Worm (Caenorhabditis elegans): ENCODE data around the gene srg-9.

Gene srg-9

DNA sequence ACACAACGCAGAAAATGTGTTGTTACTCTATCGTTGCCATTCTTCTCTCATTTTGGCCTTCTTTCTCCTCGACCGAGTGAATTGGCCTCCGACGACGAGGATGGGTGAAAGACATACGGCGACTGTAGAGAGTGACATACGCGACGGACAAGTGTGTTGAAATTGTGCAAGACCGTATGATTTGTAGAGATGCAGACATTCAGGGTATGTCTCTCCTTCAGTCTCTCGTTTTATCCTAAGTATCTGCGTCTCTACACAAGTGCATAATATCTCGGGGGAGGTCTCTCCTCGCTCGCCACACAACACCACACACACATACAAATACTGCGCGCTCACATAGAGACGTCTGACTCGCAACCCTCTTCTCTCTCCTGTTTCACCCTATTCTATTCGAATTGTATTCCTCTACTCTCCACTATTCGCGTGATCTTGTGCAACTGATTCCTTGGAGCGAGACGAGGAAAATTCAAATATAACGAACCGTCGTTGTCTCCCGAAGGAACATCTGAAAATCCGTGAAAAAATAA is 23.6 kb upstream of the srg-9 start, which contains the start of gene hmg-1.2 (continued):
- TF ChIP-seq ceh-44 (GFP tag; IDR thresholded peaks at IDR 0.05), result no peak
- no peak for TF ChIP-seq cey-2 (tag; optimal IDR thresholded peaks at IDR 0.05; ENCODE audit: borderline replicate concordance, insufficient read depth)
- no peak for TF ChIP-seq lin-39 (tag; optimal IDR thresholded peaks at IDR 0.05)
- peak; percentile 88 for TF ChIP-seq nhr-28 (tag; optimal IDR thresholded peaks at IDR 0.05)
- TF ChIP-seq dmd-6 (GFP tag; IDR thresholded peaks at IDR 0.05), result peak; percentile 66
- peak; percentile 93 for TF ChIP-seq hlh-30 (tag; optimal IDR thresholded peaks at IDR 0.05; ENCODE audit: insufficient read depth)
- TF ChIP-seq spr-3 (GFP tag; optimal IDR thresholded peaks at IDR 0.05), result peak; percentile 57
- no peak for TF ChIP-seq snpc-1.2 (GFP tag; IDR thresholded peaks at IDR 0.05)
- peak; percentile 60 for TF ChIP-seq jun-1 (tag; optimal IDR thresholded peaks at IDR 0.05)
- TF ChIP-seq lin-38 (GFP tag; IDR thresholded peaks at IDR 0.05), result peak; percentile 52
- TF ChIP-seq aha-1 (tag), result peak; percentile 91
- TF ChIP-seq egl-27 (tag; optimal IDR thresholded peaks at IDR 0.05), result no peak
- TF ChIP-seq unc-39 (tag; optimal IDR thresholded peaks at IDR 0.05), result no peak
- TF ChIP-seq zip-11 (GFP tag; IDR thresholded peaks at IDR 0.05), result no peak
- TF ChIP-seq nhr-10 (tag; optimal IDR thresholded peaks at IDR 0.05), result peak; percentile 75
- TF ChIP-seq lin-13 (GFP tag; optimal IDR thresholded peaks at IDR 0.05), result peak; percentile 56
- peak; percentile 61 for TF ChIP-seq F37D6.2 (tag; optimal IDR thresholded peaks at IDR 0.05)
- TF ChIP-seq madf-9 (GFP tag; conservative IDR thresholded peaks at IDR 0.05), result 0 out of 2 replicates have a peak, but pooled peaks have one; percentile 40
- no peak for TF ChIP-seq lin-15B (tag; optimal IDR thresholded peaks at IDR 0.05)
- TF ChIP-seq mdl-1 (tag; optimal IDR thresholded peaks at IDR 0.05), result peak; percentile 83 to 87
- no peak for TF ChIP-seq zip-2 (tag; optimal IDR thresholded peaks at IDR 0.05)
- TF ChIP-seq zfp-2 (tag; optimal IDR thresholded peaks at IDR 0.05), result no peak
- 0 out of 2 replicates have a peak, but pooled peaks have one; percentile 66 for TF ChIP-seq daf-19 (GFP tag; conservative IDR thresholded peaks at IDR 0.05)
- no peak for TF ChIP-seq R02D3.7 (tag; optimal IDR thresholded peaks at IDR 0.05)
- TF ChIP-seq vab-7 (GFP tag; IDR thresholded peaks at IDR 0.05), result no peak
- peak; percentile 66 for TF ChIP-seq mes-2 (tag; optimal IDR thresholded peaks at IDR 0.05; ENCODE audit: poor library complexity, severe bottlenecking)
- TF ChIP-seq attf-4 (tag; optimal IDR thresholded peaks at IDR 0.05), result no peak
- no peak for TF ChIP-seq ZK546.5 (tag; optimal IDR thresholded peaks at IDR 0.05)
- TF ChIP-seq ctbp-1 (GFP tag; IDR thresholded peaks at IDR 0.05), result peak; percentile 63; the same call in 1 of the 2 replicates
- peak; percentile 92 for TF ChIP-seq rbr-2 (tag; optimal IDR thresholded peaks at IDR 0.05)
- no peak for TF ChIP-seq ztf-11 (tag; optimal IDR thresholded peaks at IDR 0.05)
- TF ChIP-seq madf-5 (GFP tag; IDR thresholded peaks at IDR 0.05), result no peak
- TF ChIP-seq Y48G9A.11 (GFP tag; IDR thresholded peaks at IDR 0.05), result no peak
- no peak for TF ChIP-seq sdz-12 (GFP tag; optimal IDR thresholded peaks at IDR 0.05)
- peak; percentile 33; the same call in 1 of the 2 replicates for TF ChIP-seq lin-1 (GFP tag; IDR thresholded peaks at IDR 0.05)
- peak; percentile 58 for TF ChIP-seq F10B5.3 (tag; optimal IDR thresholded peaks at IDR 0.05)
- TF ChIP-seq ceh-28 (tag; optimal IDR thresholded peaks at IDR 0.05), result no peak
- TF ChIP-seq dpl-1 (GFP tag; optimal IDR thresholded peaks at IDR 0.05), result peak; percentile 62
- TF ChIP-seq gei-8 (GFP tag; optimal IDR thresholded peaks at IDR 0.05), result peak; percentile 30
- peak; percentile 74 for TF ChIP-seq mxl-3 (GFP tag; optimal IDR thresholded peaks at IDR 0.05)
- no peak; the same call in 1 of the 2 replicates for TF ChIP-seq egl-43 (GFP tag; IDR thresholded peaks at IDR 0.05)
- no peak for TF ChIP-seq lin-29 (GFP tag; IDR thresholded peaks at IDR 0.05)
- peak; percentile 70; the same call in 1 of the 2 replicates for TF ChIP-seq zfp-3 (GFP tag; conservative IDR thresholded peaks at IDR 0.05)
- TF ChIP-seq Y5F2A.4 (GFP tag; optimal IDR thresholded peaks at IDR 0.05), result no peak
- peak; percentile 70 for TF ChIP-seq spr-1 (tag; optimal IDR thresholded peaks at IDR 0.05)
- TF ChIP-seq snpc-4 (tag; optimal IDR thresholded peaks at IDR 0.05), result no peak
- TF ChIP-seq dmd-8 (GFP tag; IDR thresholded peaks at IDR 0.05), result peak; percentile 64; the same call in 1 of the 2 replicates
- peak; percentile 67 for TF ChIP-seq ama-1 (optimal IDR thresholded peaks at IDR 0.05)
- no peak for TF ChIP-seq nhr-237 (tag; optimal IDR thresholded peaks at IDR 0.05)
- TF ChIP-seq mdt-29 (GFP tag; IDR thresholded peaks at IDR 0.05), result no peak
- TF ChIP-seq nhr-77 (tag; optimal IDR thresholded peaks at IDR 0.05), result peak; percentile 47

Data from whole organism, L4 larva.